Worm (Caenorhabditis elegans) whole organism, L2 larva: Measurements from ENCODE around the gene fbxa-67.

ENCODE experiments used
- F13H6.1 ChIP-seq: sonication (generic microtip); optimal IDR thresholded peaks from 2 replicates; lab custom pipeline; 2016; ENCODE audit warnings: missing genetic modification characterization, missing compliant biosample characterization
- R02D3.7 ChIP-seq: fragments of 150-350 bp; optimal IDR thresholded peaks from 2 replicates; lab custom pipeline; 2014; ENCODE audit warnings: missing biosample characterization, missing genetic modification characterization
- Y55F3AM.14 ChIP-seq: fragments of 200-800 bp; sonication (Bioruptor generic); optimal IDR thresholded peaks from 2 replicates; lab custom pipeline; 2018; ENCODE audit warnings: mild to moderate bottlenecking, missing genetic modification characterization, missing compliant biosample characterization
- ZK546.5 ChIP-seq: sonication (generic microtip); optimal IDR thresholded peaks from 2 replicates; lab custom pipeline; 2017; ENCODE audit warnings: missing biosample characterization, missing genetic modification characterization
- ama-1 ChIP-seq: fragments of 150-350 bp; optimal IDR thresholded peaks from 2 replicates; lab custom pipeline; 2018; ENCODE audit warnings: inconsistent platforms
- blmp-1 ChIP-seq: sonication (generic microtip); optimal IDR thresholded peaks from 2 replicates; lab custom pipeline; 2017; ENCODE audit warnings: missing genetic modification characterization, mild to moderate bottlenecking, missing compliant biosample characterization, antibody characterized with exemption, moderate library complexity; ENCODE audit not compliant: insufficient read depth
- ceh-82 ChIP-seq: fragments of 150-350 bp; optimal IDR thresholded peaks from 2 replicates; lab custom pipeline; 2014; ENCODE audit warnings: missing biosample characterization, missing genetic modification characterization
- crh-2 ChIP-seq: sonication (generic microtip); optimal IDR thresholded peaks from 2 replicates; lab custom pipeline; 2017; ENCODE audit warnings: missing biosample characterization, missing genetic modification characterization
- egl-27 ChIP-seq: sonication (generic microtip); optimal IDR thresholded peaks from 3 replicates; lab custom pipeline; 2017; ENCODE audit warnings: missing biosample characterization, missing genetic modification reagents, missing genetic modification characterization
- elt-1 ChIP-seq: fragments of 150-350 bp; optimal IDR thresholded peaks from 2 replicates; lab custom pipeline; 2014; ENCODE audit warnings: missing biosample characterization, missing genetic modification characterization
- gmeb-1 ChIP-seq: fragments of 150-350 bp; optimal IDR thresholded peaks from 2 replicates; lab custom pipeline; 2014; ENCODE audit warnings: missing biosample characterization, missing genetic modification characterization
- lin-11 ChIP-seq: fragments of 150-350 bp; sonication (generic microtip); optimal IDR thresholded peaks from 2 replicates; lab custom pipeline; 2014; ENCODE audit warnings: missing biosample characterization, missing genetic modification characterization, inconsistent platforms, mixed read lengths
- lin-13 ChIP-seq: fragments of 150-350 bp; optimal IDR thresholded peaks from 2 replicates; lab custom pipeline; 2014; ENCODE audit warnings: missing biosample characterization, missing genetic modification reagents, missing genetic modification characterization
- lin-39 ChIP-seq: fragments of 150-350 bp; optimal IDR thresholded peaks from 2 replicates; lab custom pipeline; 2014; ENCODE audit warnings: missing biosample characterization, missing genetic modification reagents, missing genetic modification characterization
- lsy-2 ChIP-seq, 2 experiments: fragments of 150-350 bp in 1 of 2; sonication (generic microtip) in 1 of 2; optimal IDR thresholded peaks; 2 replicates each; lab custom pipeline; 2014 to 2017; ENCODE audit warnings: missing biosample characterization in 2 of 2, missing genetic modification characterization in 2 of 2
- mab-5 ChIP-seq: fragments of 150-350 bp; optimal IDR thresholded peaks from 2 replicates; lab custom pipeline; 2014; ENCODE audit warnings: missing biosample characterization, missing genetic modification characterization
- mdl-1 ChIP-seq, 2 experiments: fragments of 150-350 bp in 1 of 2; sonication (generic microtip) in 1 of 2; optimal IDR thresholded peaks; 2 replicates each; lab custom pipeline; 2017; ENCODE audit warnings: missing biosample characterization in 2 of 2, missing genetic modification characterization in 2 of 2
- nhr-10 ChIP-seq: sonication (generic microtip); optimal IDR thresholded peaks from 2 replicates; lab custom pipeline; 2017; ENCODE audit warnings: missing biosample characterization, missing genetic modification characterization
- nhr-21 ChIP-seq: fragments of 150-350 bp; optimal IDR thresholded peaks from 2 replicates; lab custom pipeline; 2014; ENCODE audit warnings: missing biosample characterization, missing genetic modification characterization
- nhr-237 ChIP-seq: fragments of 150-350 bp; optimal IDR thresholded peaks from 2 replicates; lab custom pipeline; 2014; ENCODE audit warnings: missing biosample characterization, missing genetic modification characterization
- sma-3 ChIP-seq: sonication (generic microtip); optimal IDR thresholded peaks from 2 replicates; lab custom pipeline; 2016; ENCODE audit warnings: missing genetic modification reagents, missing genetic modification characterization, missing compliant biosample characterization
- sma-9 ChIP-seq, 2 experiments: fragments of 150-350 bp in 1 of 2; sonication (generic microtip) in 1 of 2; optimal IDR thresholded peaks; 2 replicates each; lab custom pipeline; 2014 to 2016; ENCODE audit warnings: missing genetic modification characterization in 2 of 2, mild to moderate bottlenecking in 1 of 2, missing biosample characterization in 1 of 2, missing compliant biosample characterization in 1 of 2, missing genetic modification reagents in 1 of 2, moderate library complexity in 1 of 2
- unc-39 ChIP-seq: fragments of 150-350 bp; optimal IDR thresholded peaks from 2 replicates; lab custom pipeline; 2014; ENCODE audit warnings: missing biosample characterization, missing genetic modification characterization
- unc-55 ChIP-seq: fragments of 150-350 bp; sonication (generic microtip); optimal IDR thresholded peaks from 3 replicates; lab custom pipeline; 2014; ENCODE audit warnings: missing biosample characterization, missing genetic modification reagents, missing genetic modification characterization
- ztf-1 ChIP-seq: fragments of 200-800 bp; sonication (Bioruptor generic); conservative IDR thresholded peaks from 2 replicates; pipeline ENCODE4 v1.3.6; 2022; ENCODE audit warnings: missing genetic modification characterization, missing compliant biosample characterization
- ztf-11 ChIP-seq: sonication (generic microtip); optimal IDR thresholded peaks from 2 replicates; lab custom pipeline; 2017; ENCODE audit warnings: missing biosample characterization, missing genetic modification characterization
- ztf-4 ChIP-seq: fragments of 150-350 bp; optimal IDR thresholded peaks from 2 replicates; lab custom pipeline; 2014; ENCODE audit warnings: missing biosample characterization, missing genetic modification characterization

fbxa-67 gene

DNA sequence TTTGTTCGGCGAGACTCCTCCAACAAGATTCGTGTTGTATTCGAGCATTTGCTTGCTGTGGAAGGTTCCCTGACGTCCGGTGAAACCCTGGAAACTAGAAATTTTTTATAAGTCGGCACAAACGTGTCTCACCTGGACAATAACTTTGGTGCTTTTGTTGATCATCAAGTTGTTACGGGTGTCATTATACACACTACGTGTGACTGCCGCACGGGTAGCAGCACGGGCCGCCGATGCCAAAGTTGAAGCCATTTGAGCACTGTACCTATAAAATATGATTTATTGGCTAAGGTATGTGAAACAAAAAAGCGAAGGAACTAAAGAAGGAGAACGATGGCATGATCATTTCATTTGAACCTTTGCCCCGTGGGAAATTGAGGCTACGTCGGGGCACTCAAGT, 49.3 kb downstream of the fbxa-67 start, which contains the start of gene sucl-2:
TSS of gene sucl-2 (minus strand) at position 265 of the 400 bp plus-strand sequence.
- TF ChIP-seq ztf-11 (tag; lab: Kevin White, UChicago), result no peak
- TF ChIP-seq lsy-2 (tag; optimal IDR thresholded peaks at IDR 0.05; lab: Kevin White, UChicago), result no peak
- TF ChIP-seq ama-1 (lab: Kevin White, UChicago), result no peak
- TF ChIP-seq unc-55 (GFP tag; lab: Kevin White, UChicago), result no peak
- TF ChIP-seq lin-11, result no peak
- TF ChIP-seq mab-5 (tag; lab: Kevin White, UChicago), result no peak
- TF ChIP-seq mdl-1 (tag; optimal IDR thresholded peaks at IDR 0.05; lab: Kevin White, UChicago), result no peak
- TF ChIP-seq Y55F3AM.14 (GFP tag; lab: Kevin White, UChicago), result no peak
- no peak for TF ChIP-seq crh-2
- no peak for TF ChIP-seq ceh-82
- no peak for TF ChIP-seq ztf-4
- no peak for TF ChIP-seq blmp-1
- no peak for TF ChIP-seq nhr-21 (tag; lab: Kevin White, UChicago)
- TF ChIP-seq ZK546.5, result no peak
- no peak for TF ChIP-seq egl-27
- TF ChIP-seq ztf-1 (GFP tag; lab: Robert Waterston, UW), result no peak
- no peak for TF ChIP-seq sma-3

DNA sequence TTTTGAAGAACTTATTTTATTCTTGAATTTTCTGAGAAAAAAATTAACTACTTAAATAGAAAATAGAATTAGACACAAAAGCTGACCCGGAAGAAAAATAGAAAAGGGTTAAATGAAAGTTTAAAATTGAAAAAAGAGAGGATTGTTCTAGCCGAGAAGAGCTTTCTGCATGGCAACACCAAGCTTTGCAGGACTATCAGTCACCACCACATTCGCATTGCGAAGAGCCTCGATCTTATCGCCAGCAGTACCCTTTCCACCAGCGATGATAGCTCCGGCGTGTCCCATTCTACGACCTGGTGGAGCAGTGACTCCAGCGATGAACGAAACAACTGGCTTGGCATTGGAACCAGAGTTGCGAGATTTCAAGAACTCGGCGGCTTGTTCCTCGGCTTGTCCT, 50.3 kb downstream of the fbxa-67 start:
- no peak for TF ChIP-seq ZK546.5
- TF ChIP-seq mab-5 (tag; lab: Kevin White, UChicago), result no peak
- TF ChIP-seq lin-39 (tag; lab: Kevin White, UChicago), result no peak
- TF ChIP-seq elt-1 (tag; lab: Kevin White, UChicago), result no peak
- TF ChIP-seq nhr-237 (tag; lab: Kevin White, UChicago), result no peak
- no peak for TF ChIP-seq sma-9 (GFP tag; optimal IDR thresholded peaks at IDR 0.05; lab: Kevin White, UChicago)
- TF ChIP-seq sma-9 (tag; optimal IDR thresholded peaks at IDR 0.05; lab: Kevin White, UChicago), result no peak
- TF ChIP-seq mdl-1 (tag; optimal IDR thresholded peaks at IDR 0.05; lab: Kevin White, UChicago), result no peak
- no peak for TF ChIP-seq unc-39 (tag; lab: Kevin White, UChicago)
- TF ChIP-seq F13H6.1 (tag; lab: Kevin White, UChicago), result no peak
- no peak for TF ChIP-seq lin-11
- no peak for TF ChIP-seq R02D3.7 (tag; lab: Kevin White, UChicago)
- no peak for TF ChIP-seq lin-13
- no peak for TF ChIP-seq gmeb-1 (tag; lab: Kevin White, UChicago)
- TF ChIP-seq nhr-10, result no peak
